Fruit fly (Drosophila melanogaster) whole organism, embryonic: ENCODE data around the gene CG5805.
A peak's percentile ranks its signal among the peaks of the same experiment; 100 is the strongest.

Source experiments
- Blimp-1 ChIP-seq: fragments of 200-800 bp; sonication (Bioruptor generic); optimal IDR thresholded peaks from 3 replicates; lab custom pipeline; 2018; ENCODE audit warnings: missing biosample characterization, missing genetic modification characterization, mild to moderate bottlenecking, moderate library complexity, missing genetic modification reagents
- CG15479 ChIP-seq: fragments of 200-800 bp; sonication (Bioruptor generic); optimal IDR thresholded peaks from 3 replicates; lab custom pipeline; 2019; ENCODE audit warnings: missing biosample characterization, mild to moderate bottlenecking, missing genetic modification characterization, moderate library complexity
- CG17802 ChIP-seq: fragments of 200-800 bp; sonication (Bioruptor generic); optimal IDR thresholded peaks from 2 replicates; lab custom pipeline; 2018; ENCODE audit warnings: missing biosample characterization, mild to moderate bottlenecking, missing genetic modification characterization, moderate library complexity
- CG1832 ChIP-seq: fragments of 200-800 bp; sonication (Bioruptor generic); optimal IDR thresholded peaks from 2 replicates; lab custom pipeline; 2017; ENCODE audit warnings: missing biosample characterization, mild to moderate bottlenecking, missing genetic modification characterization, inconsistent platforms
- CG30403 ChIP-seq: fragments of 200-800 bp; sonication (Bioruptor generic); optimal IDR thresholded peaks from 3 replicates; lab custom pipeline; 2016; ENCODE audit warnings: missing biosample characterization, missing genetic modification characterization
- CG3065 ChIP-seq: fragments of 200-800 bp; sonication (Bioruptor generic); optimal IDR thresholded peaks from 2 replicates; lab custom pipeline; 2016; ENCODE audit warnings: missing biosample characterization, missing genetic modification characterization
- CG32772 ChIP-seq: fragments of 200-800 bp; sonication (Bioruptor generic); IDR thresholded peaks from 2 replicates; pipeline ENCODE4 v1.3.6; 2022; ENCODE audit warnings: missing biosample characterization, missing genetic modification characterization
- CG5245 ChIP-seq: fragments of 200-800 bp; sonication (Bioruptor generic); optimal IDR thresholded peaks from 3 replicates; lab custom pipeline; 2016; ENCODE audit warnings: missing biosample characterization, missing genetic modification characterization
- CG6689 ChIP-seq: fragments of 200-800 bp; sonication (Bioruptor generic); IDR thresholded peaks from 2 replicates; pipeline ENCODE4 v1.3.6; 2022; ENCODE audit warnings: missing biosample characterization, missing genetic modification characterization
- CG7786 ChIP-seq: fragments of 200-800 bp; sonication (Bioruptor generic); optimal IDR thresholded peaks from 2 replicates; lab custom pipeline; 2016; ENCODE audit warnings: missing biosample characterization, missing genetic modification characterization
- CG9215 ChIP-seq: fragments of 200-800 bp; sonication (Bioruptor generic); IDR thresholded peaks from 2 replicates; pipeline ENCODE4 v1.3.6; 2022; ENCODE audit warnings: missing biosample characterization, missing genetic modification characterization
- D ChIP-seq, 2 experiments: fragments of 200-800 bp in 1 of 2; fragments of >200 bp in 1 of 2; sonication (Bioruptor generic) in 1 of 2; optimal IDR thresholded peaks; 2 replicates in 1 of 2; 3 replicates in 1 of 2; lab custom pipeline; 2017; ENCODE audit warnings: mild to moderate bottlenecking in 1 of 2, missing biosample characterization in 1 of 2, missing genetic modification characterization in 1 of 2, missing genetic modification reagents in 1 of 2
- HLH4C ChIP-seq: fragments of 200-800 bp; sonication (Bioruptor generic); IDR thresholded peaks from 3 replicates; pipeline ENCODE4 v1.3.6; 2022; ENCODE audit warnings: missing biosample characterization, missing genetic modification characterization; ENCODE audit not compliant: partially characterized antibody
- Meics ChIP-seq: fragments of 200-800 bp; sonication (Bioruptor generic); optimal IDR thresholded peaks from 2 replicates; lab custom pipeline; 2017; ENCODE audit warnings: missing biosample characterization, mild to moderate bottlenecking, missing genetic modification characterization
- NFAT ChIP-seq: fragments of 200-800 bp; sonication (Bioruptor generic); IDR thresholded peaks from 2 replicates; pipeline ENCODE4 v1.3.6; 2022; ENCODE audit warnings: missing biosample characterization, missing genetic modification characterization
- NK7.1 ChIP-seq: fragments of 200-800 bp; sonication (Bioruptor generic); optimal IDR thresholded peaks from 3 replicates; lab custom pipeline; 2016; ENCODE audit warnings: missing biosample characterization, missing genetic modification characterization
- PHDP ChIP-seq: fragments of 200-800 bp; sonication (Bioruptor generic); optimal IDR thresholded peaks from 3 replicates; lab custom pipeline; 2018; ENCODE audit warnings: missing biosample characterization, mild to moderate bottlenecking, missing genetic modification characterization, moderate library complexity
- Ravus ChIP-seq: fragments of 200-800 bp; sonication (Bioruptor generic); IDR thresholded peaks from 2 replicates; pipeline ENCODE4 v1.3.6; 2022; ENCODE audit warnings: missing biosample characterization, missing genetic modification characterization
- Taf1 ChIP-seq: fragments of 200-800 bp; sonication (Bioruptor generic); IDR thresholded peaks from 2 replicates; pipeline ENCODE4 v1.3.6; 2022; ENCODE audit warnings: missing biosample characterization, missing genetic modification characterization
- YL-1 ChIP-seq: fragments of 200-800 bp; sonication (Bioruptor generic); optimal IDR thresholded peaks from 3 replicates; lab custom pipeline; 2017; ENCODE audit warnings: missing biosample characterization, mild to moderate bottlenecking, missing genetic modification characterization
- cad ChIP-seq: fragments of >200 bp; optimal IDR thresholded peaks from 2 replicates; lab custom pipeline; 2017; ENCODE audit warnings: missing biosample characterization, missing genetic modification characterization
- crp ChIP-seq, 2 experiments: fragments of 200-800 bp; sonication (Bioruptor generic); optimal IDR thresholded peaks; 2 replicates in 1 of 2; 3 replicates in 1 of 2; lab custom pipeline; 2017; ENCODE audit warnings: missing biosample characterization in 2 of 2, missing genetic modification characterization in 2 of 2, mild to moderate bottlenecking in 1 of 2, moderate library complexity in 1 of 2
- eve ChIP-seq, 2 experiments: fragments of >200 bp; optimal IDR thresholded peaks; 2 replicates each; lab custom pipeline; 2017; ENCODE audit warnings: missing biosample characterization in 2 of 2, missing genetic modification characterization in 2 of 2
- insv ChIP-seq, 2 experiments: fragments of 200-800 bp; sonication (Bioruptor generic); optimal IDR thresholded peaks; 3 replicates each; lab custom pipeline; 2016 to 2018; ENCODE audit warnings: missing biosample characterization in 2 of 2, missing genetic modification characterization in 2 of 2
- lilli ChIP-seq: fragments of 200-800 bp; sonication (Bioruptor generic); optimal IDR thresholded peaks from 3 replicates; lab custom pipeline; 2016; ENCODE audit warnings: missing biosample characterization, missing genetic modification characterization
- org-1 ChIP-seq: fragments of 200-800 bp; sonication (Bioruptor generic); optimal IDR thresholded peaks from 2 replicates; lab custom pipeline; 2017; ENCODE audit warnings: missing biosample characterization, missing genetic modification characterization
- row ChIP-seq: fragments of 200-800 bp; sonication (Bioruptor generic); IDR thresholded peaks from 3 replicates; pipeline ENCODE4 v1.3.6; 2022; ENCODE audit warnings: missing biosample characterization, missing genetic modification characterization
- sc ChIP-seq, 3 experiments: fragments of >200 bp in 2 of 3; fragments of 200-800 bp in 1 of 3; sonication (Bioruptor generic) in 1 of 3; optimal IDR thresholded peaks; 2 replicates in 2 of 3; 3 replicates in 1 of 3; lab custom pipeline; 2017; ENCODE audit warnings: mild to moderate bottlenecking in 1 of 3, missing biosample characterization in 1 of 3, missing genetic modification characterization in 1 of 3, missing genetic modification reagents in 1 of 3
- seq ChIP-seq: fragments of 200-800 bp; sonication (Bioruptor generic); IDR thresholded peaks from 2 replicates; pipeline ENCODE4 v1.3.6; 2022; ENCODE audit warnings: missing biosample characterization, missing genetic modification characterization
- tll ChIP-seq, 2 experiments: fragments of 200-800 bp in 1 of 2; fragments of >200 bp in 1 of 2; sonication (Bioruptor generic) in 1 of 2; optimal IDR thresholded peaks; 2 replicates each; lab custom pipeline; 2017 to 2019; ENCODE audit warnings: missing biosample characterization in 2 of 2, missing genetic modification characterization in 2 of 2, mild to moderate bottlenecking in 1 of 2, moderate library complexity in 1 of 2
- trh ChIP-seq: fragments of 200-800 bp; sonication (Bioruptor generic); optimal IDR thresholded peaks from 2 replicates; lab custom pipeline; 2016; ENCODE audit warnings: missing biosample characterization, missing genetic modification characterization
- tx ChIP-seq: fragments of 200-800 bp; sonication (Bioruptor generic); optimal IDR thresholded peaks from 2 replicates; lab custom pipeline; 2016; ENCODE audit warnings: missing biosample characterization, missing genetic modification characterization
- vvl ChIP-seq: fragments of 200-800 bp; sonication (Bioruptor generic); IDR thresholded peaks from 2 replicates; pipeline ENCODE4 v1.3.6; 2022; ENCODE audit warnings: missing biosample characterization, missing genetic modification characterization
- wdn ChIP-seq: fragments of 200-800 bp; sonication (Bioruptor generic); IDR thresholded peaks from 2 replicates; pipeline ENCODE4 v1.3.6; 2022; ENCODE audit warnings: missing biosample characterization, missing genetic modification characterization
- z ChIP-seq: fragments of 200-800 bp; sonication (Bioruptor generic); IDR thresholded peaks from 3 replicates; pipeline ENCODE4 v1.3.6; 2022; ENCODE audit warnings: missing biosample characterization, missing genetic modification characterization
- zen ChIP-seq: fragments of 200-800 bp; sonication (Bioruptor generic); optimal IDR thresholded peaks from 3 replicates; lab custom pipeline; 2018; ENCODE audit warnings: missing biosample characterization, mild to moderate bottlenecking, missing genetic modification characterization, moderate library complexity

CG5805 gene

DNA sequence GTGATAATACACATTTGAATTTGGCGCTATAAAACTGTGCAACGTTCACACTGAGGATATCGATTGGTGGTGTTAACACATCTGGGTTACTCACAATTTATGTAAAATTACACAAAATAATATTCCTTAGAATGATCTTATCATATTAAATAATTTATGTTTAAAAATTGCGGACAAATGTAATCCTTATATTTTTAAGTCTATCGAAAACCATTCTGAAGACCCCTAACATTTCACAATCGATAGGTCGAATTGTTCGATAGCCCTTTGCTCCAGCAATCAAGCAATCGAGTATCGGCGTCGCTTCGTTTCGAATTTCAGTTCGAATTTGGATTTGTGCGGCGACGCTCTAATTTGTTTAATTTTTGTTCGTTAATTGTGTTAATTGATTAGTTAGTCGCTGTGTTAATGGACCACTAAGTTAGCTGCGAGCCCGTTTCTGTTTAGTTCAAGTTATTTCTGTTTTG is 33.6 kb downstream of the CG5805 start, which contains the start of gene asp (continued):
- peak; percentile 67 for TF ChIP-seq row (GFP tag; lab: Robert Waterston, UW)
- TF ChIP-seq crp (GFP tag; optimal IDR thresholded peaks at IDR 0.05; lab: Kevin White, UChicago), result no peak
- TF ChIP-seq wdn (GFP tag; lab: Robert Waterston, UW), result no peak
- no peak for TF ChIP-seq NFAT (GFP tag; lab: Robert Waterston, UW)
- TF ChIP-seq CG6689, result no peak
- TF ChIP-seq Ravus, result no peak
- no peak for TF ChIP-seq CG32772 (GFP tag; lab: Robert Waterston, UW)
- TF ChIP-seq Blimp-1 (GFP tag; lab: Kevin White, UChicago), result peak; percentile 35
- no peak for TF ChIP-seq eve (GFP tag; optimal IDR thresholded peaks at IDR 0.05; lab: Kevin White, UChicago)
- TF ChIP-seq tx (GFP tag; lab: Kevin White, UChicago), result no peak
- peak; percentile 95 for TF ChIP-seq HLH4C
- no peak for TF ChIP-seq YL-1 (GFP tag; lab: Kevin White, UChicago)
- 0 out of 2 replicates have a peak, but pooled peaks have one; percentile 13 for TF ChIP-seq vvl (GFP tag; lab: Robert Waterston, UW)
- TF ChIP-seq CG17802 (tag; lab: Kevin White, UChicago), result peak; percentile 98
- no peak for TF ChIP-seq insv (GFP tag; optimal IDR thresholded peaks at IDR 0.05; lab: Kevin White, UChicago)
- TF ChIP-seq seq, result no peak
- TF ChIP-seq NK7.1 (GFP tag; lab: Kevin White, UChicago), result no peak
- TF ChIP-seq CG5245 (GFP tag; lab: Kevin White, UChicago), result no peak
- TF ChIP-seq CG9215 (GFP tag; lab: Robert Waterston, UW), result no peak
- no peak for TF ChIP-seq trh (GFP tag; lab: Kevin White, UChicago)
- no peak for TF ChIP-seq cad
- no peak for TF ChIP-seq CG1832 (GFP tag; lab: Kevin White, UChicago)

DNA sequence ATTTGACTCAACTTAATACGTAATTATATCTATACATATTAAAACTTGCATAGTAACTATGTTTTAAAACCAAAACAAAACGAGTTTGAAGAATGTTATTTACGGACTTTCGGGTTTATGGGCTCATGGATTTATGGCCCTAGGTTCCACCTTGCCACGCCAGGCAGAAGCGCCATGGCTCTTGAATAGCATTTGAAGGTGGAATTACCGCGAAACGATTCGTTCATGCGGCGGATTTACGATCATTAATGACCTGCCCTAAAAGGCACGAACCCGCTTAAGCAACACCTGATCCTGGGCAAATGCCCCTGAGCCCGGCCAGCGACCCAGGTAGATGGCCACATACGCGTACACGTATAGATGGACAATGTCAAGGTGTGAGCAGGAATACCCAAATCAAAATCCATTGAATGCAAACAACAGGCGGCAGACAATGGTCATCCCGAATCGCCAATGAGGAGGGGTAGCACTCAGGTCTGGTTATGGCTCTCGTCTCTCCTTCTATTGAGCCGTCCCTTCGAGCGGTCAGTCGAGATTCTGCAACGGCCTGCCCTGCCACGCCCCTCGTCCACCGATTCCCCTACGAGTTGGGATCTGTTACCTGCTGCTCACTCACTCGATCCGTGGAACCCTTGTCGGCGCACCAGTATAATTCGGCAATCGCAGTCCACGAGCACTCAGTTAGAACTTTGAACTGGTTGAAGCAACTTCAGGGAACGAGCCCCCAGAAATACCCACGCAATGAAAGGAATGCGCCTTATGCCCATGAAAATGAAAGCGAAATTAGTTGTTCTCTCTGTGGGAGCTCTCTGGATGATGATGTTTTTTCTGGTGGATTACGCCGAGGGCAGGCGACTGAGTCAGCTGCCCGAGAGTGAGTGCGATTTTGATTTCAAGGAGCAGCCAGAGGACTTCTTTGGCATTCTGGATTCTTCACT is 37.9 kb downstream of the CG5805 start, which contains the start of gene tld:
Gene tld (plus strand): TSS at position 677 of the 938 bp plus-strand sequence.
- TF ChIP-seq lilli (GFP tag; lab: Kevin White, UChicago), result no peak
- TF ChIP-seq tll (GFP tag; optimal IDR thresholded peaks at IDR 0.05; lab: Kevin White, UChicago), result peak in 1 of 2 experiments; percentile 88
- TF ChIP-seq sc (optimal IDR thresholded peaks at IDR 0.05; lab: Kevin White, UChicago), result no peak
- TF ChIP-seq sc (GFP tag; optimal IDR thresholded peaks at IDR 0.05; lab: Kevin White, UChicago), result no peak
- peak; percentile 98 for TF ChIP-seq cad
- TF ChIP-seq CG3065 (GFP tag; lab: Kevin White, UChicago), result peak; percentile 44
- TF ChIP-seq CG15479 (GFP tag; lab: Kevin White, UChicago), result peak; percentile 54
- no peak for TF ChIP-seq org-1 (GFP tag; lab: Kevin White, UChicago)
- no peak for TF ChIP-seq Taf1
- no peak for TF ChIP-seq CG30403 (GFP tag; lab: Kevin White, UChicago)
- peak; percentile 54; the same call in 1 of the 3 replicates for TF ChIP-seq z (GFP tag; lab: Robert Waterston, UW)
- no peak for TF ChIP-seq PHDP
- TF ChIP-seq Meics (GFP tag; lab: Kevin White, UChicago), result no peak
- peak; percentile 78 for TF ChIP-seq D (optimal IDR thresholded peaks at IDR 0.05; lab: Kevin White, UChicago)
- no peak for TF ChIP-seq D (GFP tag; optimal IDR thresholded peaks at IDR 0.05; lab: Kevin White, UChicago)
- peak; percentile 45 for TF ChIP-seq Blimp-1 (GFP tag; lab: Kevin White, UChicago)
- peak; percentile 91 for TF ChIP-seq zen
- no peak for TF ChIP-seq CG7786 (GFP tag; lab: Kevin White, UChicago)
- TF ChIP-seq, all 482 proteins: peak for 8
